Fruit fly (Drosophila melanogaster) whole organism: Measurements from ENCODE around the gene CG11109.

Experiments
- EcR ChIP-seq, 2 experiments: fragments of >200 bp; optimal IDR thresholded peaks; 2 replicates each; lab custom pipeline; 2017; ENCODE audit warnings: missing biosample characterization in 2 of 2, missing genetic modification characterization in 2 of 2, missing genetic modification reagents in 2 of 2
- psq ChIP-seq: fragments of >200 bp; optimal IDR thresholded peaks from 2 replicates; lab custom pipeline; 2017

- TF ChIP-seq EcR (GFP tag; optimal IDR thresholded peaks at IDR 0.05; lab: Kevin White, UChicago) (no peak), psq (no peak)
Measured at dm6 chr3L:22864254-22865060, 7.5 kb upstream of the CG11109 start, which contains the start of gene CG33170.
